Worm (Caenorhabditis elegans) whole organism, late embryonic: ENCODE results near the gene mrps-26.

ENCODE experiments used
- ahr-1 ChIP-seq: sonication (generic microtip); optimal IDR thresholded peaks from 2 replicates; lab custom pipeline; 2016; ENCODE audit warnings: missing genetic modification characterization, missing compliant biosample characterization
- dve-1 ChIP-seq: sonication (generic microtip); optimal IDR thresholded peaks from 2 replicates; lab custom pipeline; 2017; ENCODE audit warnings: antibody characterized with exemption, mild to moderate bottlenecking, missing genetic modification characterization, missing compliant biosample characterization
- elt-4 ChIP-seq: sonication (generic microtip); optimal IDR thresholded peaks from 2 replicates; lab custom pipeline; 2016; ENCODE audit warnings: missing genetic modification characterization, missing compliant biosample characterization
- fkh-10 ChIP-seq: fragments of 150-350 bp; optimal IDR thresholded peaks from 2 replicates; lab custom pipeline; 2014; ENCODE audit warnings: missing biosample characterization, missing genetic modification reagents, missing genetic modification characterization
- unc-86 ChIP-seq: sonication (generic microtip); optimal IDR thresholded peaks from 2 replicates; lab custom pipeline; 2016; ENCODE audit warnings: missing genetic modification characterization, missing compliant biosample characterization

- no peak for TF ChIP-seq ahr-1 (tag; lab: Kevin White, UChicago)
- TF ChIP-seq unc-86 (tag; lab: Kevin White, UChicago), result no peak
- TF ChIP-seq fkh-10 (GFP tag; lab: Kevin White, UChicago), result no peak
- TF ChIP-seq dve-1, result no peak
- no peak for TF ChIP-seq elt-4 (tag; lab: Kevin White, UChicago)
Observed at ce11 chrIII:5206861-5207414, 27.5 kb upstream of the mrps-26 start, which contains the start of gene morc-1.
